Worm (Caenorhabditis elegans) whole organism, L4 larva: ENCODE measurements around the gene snpc-3.4.

Experiments used
- F10B5.3 ChIP-seq: sonication (generic microtip); optimal IDR thresholded peaks from 2 replicates; lab custom pipeline; 2016; ENCODE audit warnings: mild to moderate bottlenecking, missing genetic modification characterization, missing compliant biosample characterization
- F44E2.7 ChIP-seq: fragments of 200-800 bp; sonication (Bioruptor generic); IDR thresholded peaks from 2 replicates; pipeline ENCODE4 v2.1.2; 2022; ENCODE audit warnings: missing genetic modification characterization, missing compliant biosample characterization
- F49E8.2 ChIP-seq: sonication (generic microtip); optimal IDR thresholded peaks from 2 replicates; lab custom pipeline; 2016; ENCODE audit warnings: missing compliant biosample characterization, mild to moderate bottlenecking, missing genetic modification characterization, borderline replicate concordance
- R02D3.7 ChIP-seq: fragments of 150-350 bp; sonication (generic microtip); optimal IDR thresholded peaks from 3 replicates; lab custom pipeline; 2014; ENCODE audit warnings: missing biosample characterization, missing genetic modification characterization
- T26A8.4 ChIP-seq: fragments of 200-800 bp; sonication (Bioruptor generic); IDR thresholded peaks from 2 replicates; pipeline ENCODE4 v1.3.6; 2022; ENCODE audit warnings: missing genetic modification characterization, missing compliant biosample characterization
- ZK337.2 ChIP-seq: fragments of 200-800 bp; sonication (Bioruptor generic); IDR thresholded peaks from 2 replicates; pipeline ENCODE4 v1.3.6; 2022; ENCODE audit warnings: missing genetic modification reagents, missing genetic modification characterization, missing compliant biosample characterization
- arid-1 ChIP-seq: fragments of 200-800 bp; sonication (Bioruptor generic); conservative IDR thresholded peaks from 2 replicates; pipeline ENCODE4 v1.3.6; 2022; ENCODE audit warnings: missing genetic modification reagents, missing genetic modification characterization, missing compliant biosample characterization
- ceh-20 ChIP-seq: fragments of 200-800 bp; sonication (Bioruptor generic); IDR thresholded peaks from 2 replicates; pipeline ENCODE4 v1.3.6; 2022; ENCODE audit warnings: missing genetic modification reagents, missing genetic modification characterization, missing compliant biosample characterization
- ceh-28 ChIP-seq: fragments of 150-350 bp; optimal IDR thresholded peaks from 2 replicates; lab custom pipeline; 2014; ENCODE audit warnings: missing biosample characterization, missing genetic modification reagents, missing genetic modification characterization
- ceh-32 ChIP-seq: sonication (generic microtip); optimal IDR thresholded peaks from 2 replicates; lab custom pipeline; 2016; ENCODE audit warnings: mild to moderate bottlenecking, missing genetic modification characterization, missing compliant biosample characterization; ENCODE audit not compliant: poor library complexity
- ces-1 ChIP-seq: fragments of 150-350 bp; sonication (generic microtip); optimal IDR thresholded peaks from 4 replicates; lab custom pipeline; 2014; ENCODE audit warnings: missing biosample characterization, missing genetic modification reagents, missing genetic modification characterization
- ctbp-1 ChIP-seq: fragments of 200-800 bp; sonication (Bioruptor generic); IDR thresholded peaks from 2 replicates; pipeline ENCODE4 v1.3.6; 2022; ENCODE audit warnings: missing genetic modification reagents, missing genetic modification characterization, missing compliant biosample characterization
- daf-8 ChIP-seq: fragments of 200-800 bp; sonication (Bioruptor generic); IDR thresholded peaks from 2 replicates; pipeline ENCODE4 v1.3.6; 2022; ENCODE audit warnings: missing genetic modification characterization, missing compliant biosample characterization
- dmd-6 ChIP-seq: fragments of 200-800 bp; sonication (Bioruptor generic); IDR thresholded peaks from 2 replicates; pipeline ENCODE4 v1.3.6; 2022; ENCODE audit warnings: missing genetic modification reagents, missing genetic modification characterization, missing compliant biosample characterization
- dmd-8 ChIP-seq: fragments of 200-800 bp; sonication (Bioruptor generic); IDR thresholded peaks from 2 replicates; pipeline ENCODE4 v1.3.6; 2022; ENCODE audit warnings: missing genetic modification characterization, missing compliant biosample characterization
- dpl-1 ChIP-seq: fragments of 150-350 bp; optimal IDR thresholded peaks from 2 replicates; lab custom pipeline; 2014; ENCODE audit warnings: missing biosample characterization, missing genetic modification reagents, missing genetic modification characterization
- duxl-1 ChIP-seq: sonication (generic microtip); optimal IDR thresholded peaks from 2 replicates; lab custom pipeline; 2016; ENCODE audit warnings: mild to moderate bottlenecking, missing genetic modification characterization, moderate library complexity, missing compliant biosample characterization; ENCODE audit not compliant: poor library complexity
- dve-1 ChIP-seq: sonication (generic microtip); optimal IDR thresholded peaks from 2 replicates; lab custom pipeline; 2017; ENCODE audit warnings: antibody characterized with exemption, mild to moderate bottlenecking, missing genetic modification characterization, missing compliant biosample characterization; ENCODE audit not compliant: insufficient read depth
- egl-27 ChIP-seq: sonication (generic microtip); optimal IDR thresholded peaks from 3 replicates; lab custom pipeline; 2017; ENCODE audit warnings: missing biosample characterization, missing genetic modification reagents, missing genetic modification characterization
- egl-43 ChIP-seq: fragments of 200-800 bp; sonication (Bioruptor generic); IDR thresholded peaks from 2 replicates; pipeline ENCODE4 v1.3.6; 2022; ENCODE audit warnings: missing genetic modification reagents, missing genetic modification characterization, missing compliant biosample characterization
- fkh-10 ChIP-seq: fragments of 150-350 bp; optimal IDR thresholded peaks from 2 replicates; lab custom pipeline; 2014; ENCODE audit warnings: missing biosample characterization, missing genetic modification reagents, missing genetic modification characterization
- hif-1 ChIP-seq, 2 experiments: sonication (generic microtip); optimal IDR thresholded peaks; 2 replicates each; lab custom pipeline; 2016 to 2017; ENCODE audit warnings: missing compliant biosample characterization in 2 of 2, missing genetic modification characterization in 2 of 2, missing genetic modification reagents in 2 of 2, missing genotype in 2 of 2, mild to moderate bottlenecking in 1 of 2
- hlh-11 ChIP-seq: fragments of 200-800 bp; sonication (Bioruptor generic); optimal IDR thresholded peaks from 2 replicates; lab custom pipeline; 2018; ENCODE audit warnings: mild to moderate bottlenecking, missing genetic modification characterization, missing compliant biosample characterization
- hlh-30 ChIP-seq: sonication (generic microtip); optimal IDR thresholded peaks from 2 replicates; lab custom pipeline; 2017; ENCODE audit warnings: antibody characterized with exemption, mild to moderate bottlenecking, missing genetic modification characterization, missing compliant biosample characterization; ENCODE audit not compliant: insufficient read depth
- hmg-1.1 ChIP-seq: fragments of 200-800 bp; sonication (Bioruptor generic); IDR thresholded peaks from 2 replicates; pipeline ENCODE4 v1.3.6; 2022; ENCODE audit warnings: missing genetic modification reagents, missing genetic modification characterization, missing compliant biosample characterization
- jun-1 ChIP-seq: fragments of 150-350 bp; optimal IDR thresholded peaks from 2 replicates; lab custom pipeline; 2014; ENCODE audit warnings: missing biosample characterization, missing genetic modification reagents, missing genetic modification characterization
- lin-29 ChIP-seq: fragments of 200-800 bp; sonication (Bioruptor generic); IDR thresholded peaks from 2 replicates; pipeline ENCODE4 v1.3.6; 2022; ENCODE audit warnings: missing genetic modification reagents, missing genetic modification characterization, missing compliant biosample characterization
- lsy-2 ChIP-seq, 2 experiments: fragments of 150-350 bp in 1 of 2; sonication (generic microtip) in 1 of 2; optimal IDR thresholded peaks; 2 replicates each; lab custom pipeline; 2014 to 2017; ENCODE audit warnings: missing biosample characterization in 2 of 2, missing genetic modification characterization in 2 of 2
- mdl-1 ChIP-seq, 2 experiments: fragments of 150-350 bp in 1 of 2; sonication (generic microtip) in 1 of 2; optimal IDR thresholded peaks; 2 replicates each; lab custom pipeline; 2014 to 2017; ENCODE audit warnings: missing biosample characterization in 2 of 2, missing genetic modification characterization in 2 of 2
- mep-1 ChIP-seq: fragments of 150-350 bp; sonication (generic microtip); optimal IDR thresholded peaks from 3 replicates; lab custom pipeline; 2014; ENCODE audit warnings: missing biosample characterization, missing genetic modification characterization
- mes-2 ChIP-seq: sonication (generic microtip); optimal IDR thresholded peaks from 2 replicates; lab custom pipeline; 2016; ENCODE audit warnings: missing genotype, mild to moderate bottlenecking, missing genetic modification characterization, missing compliant biosample characterization; ENCODE audit not compliant: poor library complexity, severe bottlenecking
- mxl-3 ChIP-seq: fragments of 200-800 bp; sonication (Bioruptor generic); optimal IDR thresholded peaks from 2 replicates; lab custom pipeline; 2018; ENCODE audit warnings: mild to moderate bottlenecking, missing genetic modification characterization, missing compliant biosample characterization
- nhr-102 ChIP-seq: sonication (generic microtip); optimal IDR thresholded peaks from 2 replicates; lab custom pipeline; 2016; ENCODE audit warnings: mild to moderate bottlenecking, missing genetic modification characterization, moderate library complexity, missing compliant biosample characterization
- nhr-237 ChIP-seq: sonication (generic microtip); optimal IDR thresholded peaks from 2 replicates; lab custom pipeline; 2017; ENCODE audit warnings: missing biosample characterization, missing genetic modification characterization
- nhr-48 ChIP-seq: sonication (generic microtip); optimal IDR thresholded peaks from 2 replicates; lab custom pipeline; 2016; ENCODE audit warnings: mild to moderate bottlenecking, missing genetic modification characterization, missing compliant biosample characterization
- nhr-6 ChIP-seq: fragments of 150-350 bp; optimal IDR thresholded peaks from 2 replicates; lab custom pipeline; 2014; ENCODE audit warnings: missing biosample characterization, missing genetic modification characterization
- nhr-76 ChIP-seq: fragments of 150-350 bp; optimal IDR thresholded peaks from 2 replicates; lab custom pipeline; 2014; ENCODE audit warnings: missing biosample characterization, missing genetic modification characterization
- nhr-77 ChIP-seq: fragments of 150-350 bp; optimal IDR thresholded peaks from 2 replicates; lab custom pipeline; 2014; ENCODE audit warnings: missing biosample characterization, missing genetic modification characterization
- pqm-1 ChIP-seq: sonication (generic microtip); optimal IDR thresholded peaks from 2 replicates; lab custom pipeline; 2017; ENCODE audit warnings: missing biosample characterization, missing genetic modification characterization
- set-16 ChIP-seq: fragments of 200-800 bp; sonication (Bioruptor generic); IDR thresholded peaks from 2 replicates; pipeline ENCODE4 v1.3.6; 2022; ENCODE audit warnings: missing genetic modification reagents, missing genetic modification characterization, missing compliant biosample characterization
- snpc-4 ChIP-seq: fragments of 150-350 bp; optimal IDR thresholded peaks from 2 replicates; lab custom pipeline; 2014; ENCODE audit warnings: missing biosample characterization, missing genetic modification characterization
- spr-1 ChIP-seq: sonication (generic microtip); optimal IDR thresholded peaks from 2 replicates; lab custom pipeline; 2016; ENCODE audit warnings: mild to moderate bottlenecking, missing genetic modification characterization, missing compliant biosample characterization
- spr-3 ChIP-seq: fragments of 200-800 bp; sonication (Bioruptor generic); optimal IDR thresholded peaks from 2 replicates; lab custom pipeline; 2018; ENCODE audit warnings: mild to moderate bottlenecking, missing genetic modification characterization, missing compliant biosample characterization
- tra-1 ChIP-seq: fragments of 200-800 bp; sonication (Bioruptor generic); IDR thresholded peaks from 2 replicates; pipeline ENCODE4 v1.3.6; 2022; ENCODE audit warnings: missing genetic modification reagents, missing genetic modification characterization, missing compliant biosample characterization
- unc-130 ChIP-seq: sonication (generic microtip); optimal IDR thresholded peaks from 2 replicates; lab custom pipeline; 2016; ENCODE audit warnings: missing genetic modification reagents, missing genetic modification characterization, missing compliant biosample characterization
- unc-62 ChIP-seq, 3 experiments: fragments of 150-350 bp in 1 of 3; sonication (generic microtip); optimal IDR thresholded peaks in 2 of 3; peaks in 1 of 3; 1 replicate in 1 of 3; 2 replicates in 2 of 3; lab custom pipeline; 2014 to 2017; ENCODE audit warnings: missing biosample characterization in 3 of 3, missing genetic modification characterization in 3 of 3, missing genetic modification reagents in 3 of 3, missing genotype in 1 of 3

Gene snpc-3.4

ce11 chrIII:4037332-4037731 lies 17.5 kb downstream of the snpc-3.4 start:
- TF ChIP-seq lsy-2 (tag; optimal IDR thresholded peaks at IDR 0.05; lab: Kevin White, UChicago) (peak in 1 of 2 experiments; percentile 40), ctbp-1 (no peak), ZK337.2 (GFP tag; lab: Robert Waterston, UW) (no peak), hlh-11 (tag; lab: Kevin White, UChicago) (peak; percentile 64), arid-1 (GFP tag; lab: Robert Waterston, UW) (0 out of 2 replicates have a peak, but pooled peaks have one; percentile 31), hmg-1.1 (GFP tag; lab: Robert Waterston, UW) (0 out of 2 replicates have a peak, but pooled peaks have one; percentile 52), tra-1 (GFP tag; lab: Robert Waterston, UW) (0 out of 2 replicates have a peak, but pooled peaks have one; percentile 25), egl-43 (GFP tag; lab: Robert Waterston, UW) (0 out of 2 replicates have a peak, but pooled peaks have one; percentile 62), F44E2.7 (GFP tag; lab: Robert Waterston, UW) (0 out of 2 replicates have a peak, but pooled peaks have one; percentile 11), nhr-76 (tag; lab: Kevin White, UChicago) (no peak), lin-29 (GFP tag; lab: Robert Waterston, UW) (no peak), mes-2 (tag; lab: Kevin White, UChicago) (peak; percentile 40), hlh-30 (peak; percentile 6), dpl-1 (GFP tag; lab: Kevin White, UChicago) (peak; percentile 4), nhr-6 (peak; percentile 42), nhr-77 (no peak), dmd-6 (GFP tag; lab: Robert Waterston, UW) (0 out of 2 replicates have a peak, but pooled peaks have one; percentile 10), hif-1 (tag; optimal IDR thresholded peaks at IDR 0.05; lab: Kevin White, UChicago) (no peak), set-16 (GFP tag; lab: Robert Waterston, UW) (peak; percentile 84), nhr-48 (tag; lab: Kevin White, UChicago) (no peak), mep-1 (tag; lab: Kevin White, UChicago) (peak; percentile 29), mxl-3 (GFP tag; lab: Kevin White, UChicago) (peak; percentile 19)

ce11 chrIII:4039775-4040174 lies 19.9 kb downstream of the snpc-3.4 start:
- no peak for TF ChIP-seq spr-3 (GFP tag; lab: Kevin White, UChicago)
- TF ChIP-seq dve-1 (tag; lab: Kevin White, UChicago), result peak; percentile 69
- no peak for TF ChIP-seq unc-130
- TF ChIP-seq ctbp-1, result no peak
- no peak for TF ChIP-seq F10B5.3
- peak; percentile 53 for TF ChIP-seq hlh-11 (tag; lab: Kevin White, UChicago)
- no peak for TF ChIP-seq ceh-28
- no peak for TF ChIP-seq R02D3.7 (tag; lab: Kevin White, UChicago)
- TF ChIP-seq fkh-10, result no peak
- no peak for TF ChIP-seq nhr-48 (tag; lab: Kevin White, UChicago)
- TF ChIP-seq nhr-102 (tag; lab: Kevin White, UChicago), result no peak
- no peak for TF ChIP-seq ces-1
- no peak for TF ChIP-seq spr-1
- TF ChIP-seq snpc-4 (tag; lab: Kevin White, UChicago), result no peak
- no peak for TF ChIP-seq dmd-8
- no peak for TF ChIP-seq ceh-20 (GFP tag; lab: Robert Waterston, UW)
- TF ChIP-seq pqm-1 (tag; lab: Kevin White, UChicago), result peak; percentile 99
- no peak for TF ChIP-seq jun-1 (tag; lab: Kevin White, UChicago)
- TF ChIP-seq mxl-3 (GFP tag; lab: Kevin White, UChicago), result no peak
- no peak for TF ChIP-seq hmg-1.1 (GFP tag; lab: Robert Waterston, UW)
- TF ChIP-seq daf-8 (GFP tag; lab: Robert Waterston, UW), result no peak
- no peak for TF ChIP-seq F49E8.2 (tag; lab: Kevin White, UChicago)
- TF ChIP-seq unc-62 (GFP tag; optimal IDR thresholded peaks at IDR 0.05 in 1 of 2; lab: Kevin White, UChicago), result peak in 1 of 2 experiments; percentile 35
- TF ChIP-seq unc-62 (tag; optimal IDR thresholded peaks at IDR 0.05; lab: Kevin White, UChicago), result no peak
- no peak for TF ChIP-seq mdl-1 (tag; optimal IDR thresholded peaks at IDR 0.05; lab: Kevin White, UChicago)
- TF ChIP-seq egl-27 (tag; lab: Kevin White, UChicago), result no peak
- no peak for TF ChIP-seq set-16 (GFP tag; lab: Robert Waterston, UW)
- no peak for TF ChIP-seq dpl-1 (GFP tag; lab: Kevin White, UChicago)
- no peak for TF ChIP-seq T26A8.4
- peak; percentile 58 for TF ChIP-seq dmd-6 (GFP tag; lab: Robert Waterston, UW)
- TF ChIP-seq hlh-30, result no peak
- TF ChIP-seq nhr-237, result no peak
- TF ChIP-seq nhr-76 (tag; lab: Kevin White, UChicago), result no peak
- peak; percentile 27 for TF ChIP-seq nhr-77
- no peak for TF ChIP-seq ceh-32 (tag; lab: Kevin White, UChicago)
- no peak for TF ChIP-seq duxl-1
